Fruit fly (Drosophila melanogaster) whole organism, adult: Measurements from ENCODE around the gene Dop1R1.

Source experiments
- cic ChIP-seq: fragments of 200-800 bp; sonication (Bioruptor generic); optimal IDR thresholded peaks from 2 replicates; lab custom pipeline; 2017; ENCODE audit warnings: missing biosample characterization, mild to moderate bottlenecking, missing genetic modification characterization, moderate library complexity
- ovo ChIP-seq: fragments of 200-800 bp; sonication (Bioruptor generic); optimal IDR thresholded peaks from 2 replicates; lab custom pipeline; 2016; ENCODE audit warnings: missing biosample characterization, missing genetic modification characterization
- pad ChIP-seq: fragments of 200-800 bp; sonication (Bioruptor generic); optimal IDR thresholded peaks from 3 replicates; lab custom pipeline; 2017; ENCODE audit warnings: missing biosample characterization, missing genetic modification characterization, mild to moderate bottlenecking, moderate library complexity, missing genetic modification reagents

- no peak for TF ChIP-seq cic
- no peak for TF ChIP-seq ovo (GFP tag; lab: Kevin White, UChicago)
- TF ChIP-seq pad (GFP tag; lab: Kevin White, UChicago) = no peak
These were observed 60.3 kb downstream of the Dop1R1 start, which contains the start of gene CG44215 for dm6 chr3R:14154341-14154740.
